Fruit fly (Drosophila melanogaster): ENCODE measurements around the gene CG15167.

DNA sequence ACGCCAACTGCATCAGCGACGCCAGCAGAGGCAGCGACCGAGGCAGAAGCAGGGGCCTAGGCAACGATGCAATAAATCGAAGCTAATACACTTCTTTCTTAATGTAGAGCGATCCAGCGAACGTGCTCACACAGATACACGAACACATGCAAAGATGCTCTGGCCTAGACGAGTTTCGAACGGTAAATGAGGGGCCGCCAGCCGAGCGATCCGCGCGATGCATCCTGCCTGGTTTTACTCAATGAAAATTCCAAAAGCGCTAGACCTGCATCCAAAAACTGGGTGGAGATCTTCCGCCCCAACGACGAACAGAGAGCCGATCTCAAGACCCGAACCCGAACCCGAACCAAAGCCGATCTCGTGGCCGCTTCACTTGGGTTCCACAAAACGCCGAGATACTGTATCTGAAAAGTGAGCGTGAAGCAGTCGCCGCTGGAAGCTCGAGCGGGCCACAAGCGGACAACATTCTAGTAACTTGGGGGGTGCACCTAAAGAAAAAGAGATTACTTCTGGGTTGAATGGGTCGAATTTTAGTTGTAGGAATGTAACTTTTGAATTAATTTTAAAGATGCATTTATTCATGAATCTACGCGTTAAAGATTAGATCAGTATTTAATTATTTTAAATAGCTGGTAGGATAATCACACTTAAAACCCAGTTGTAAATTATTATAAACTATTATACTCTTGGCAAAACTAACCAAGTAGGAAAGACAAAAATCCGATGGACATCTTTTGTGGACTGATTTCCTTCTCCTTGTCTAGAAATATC is 7.2 kb upstream of the CG15167 start:
- TF ChIP-seq CG34367 (tag; optimal IDR thresholded peaks at IDR 0.05): no peak
- TF ChIP-seq CG17806 (tag; optimal IDR thresholded peaks at IDR 0.05): no peak
- TF ChIP-seq Ets98B (GFP tag; IDR thresholded peaks at IDR 0.05): no peak; the same call in 1 of the 2 replicates
- TF ChIP-seq CG14655 (GFP tag; optimal IDR thresholded peaks at IDR 0.05): peak; percentile 46
- peak; percentile 91 for TF ChIP-seq CG4496 (GFP tag; IDR thresholded peaks at IDR 0.05)
- no peak for TF ChIP-seq EcR (GFP tag; optimal IDR thresholded peaks at IDR 0.05)
- TF ChIP-seq rn (GFP tag; IDR thresholded peaks at IDR 0.05): no peak
- no peak for TF ChIP-seq Pif1B (GFP tag; optimal IDR thresholded peaks at IDR 0.05)
- no peak for TF ChIP-seq CG9948 (tag; optimal IDR thresholded peaks at IDR 0.05)
- TF ChIP-seq fd96Ca (GFP tag; IDR thresholded peaks at IDR 0.05): peak; percentile 11; the same call in 1 of the 3 replicates
- no peak for TF ChIP-seq CG8159 (tag; optimal IDR thresholded peaks at IDR 0.05)
- no peak for TF ChIP-seq CG15710 (tag; optimal IDR thresholded peaks at IDR 0.05)
- TF ChIP-seq gl (tag; optimal IDR thresholded peaks at IDR 0.05): no peak

All from whole organism, pupa.